Fruit fly (Drosophila melanogaster) whole organism, embryonic: ENCODE measurements around the gene Nf-YA.

ENCODE experiments used
- ATbp ChIP-seq: fragments of 200-800 bp; sonication (Bioruptor generic); optimal IDR thresholded peaks from 2 replicates; lab custom pipeline; 2017; ENCODE audit warnings: missing biosample characterization, mild to moderate bottlenecking, missing genetic modification characterization, missing genetic modification reagents
- Asciz ChIP-seq: fragments of 200-800 bp; sonication (Bioruptor generic); optimal IDR thresholded peaks from 2 replicates; lab custom pipeline; 2017; ENCODE audit warnings: missing biosample characterization, mild to moderate bottlenecking, missing genetic modification characterization, missing genetic modification reagents
- B-H1 ChIP-seq: fragments of 200-800 bp; sonication (Bioruptor generic); IDR thresholded peaks from 3 replicates; pipeline ENCODE4 v1.3.6; 2022; ENCODE audit warnings: missing biosample characterization, missing genetic modification characterization
- Blimp-1 ChIP-seq: fragments of 200-800 bp; sonication (Bioruptor generic); optimal IDR thresholded peaks from 3 replicates; lab custom pipeline; 2018; ENCODE audit warnings: missing biosample characterization, missing genetic modification characterization, mild to moderate bottlenecking, moderate library complexity, missing genetic modification reagents
- BtbVII ChIP-seq: fragments of 200-800 bp; sonication (Bioruptor generic); optimal IDR thresholded peaks from 3 replicates; lab custom pipeline; 2017; ENCODE audit warnings: missing biosample characterization, mild to moderate bottlenecking, missing genetic modification characterization
- CG12219 ChIP-seq: fragments of 200-800 bp; sonication (Bioruptor generic); optimal IDR thresholded peaks from 3 replicates; lab custom pipeline; 2018; ENCODE audit warnings: missing biosample characterization, mild to moderate bottlenecking, missing genetic modification characterization
- CG13424 ChIP-seq: fragments of 200-800 bp; sonication (Bioruptor generic); optimal IDR thresholded peaks from 2 replicates; lab custom pipeline; 2019; ENCODE audit warnings: missing biosample characterization, mild to moderate bottlenecking, missing genetic modification characterization, moderate library complexity
- CG14667 ChIP-seq: fragments of 200-800 bp; sonication (Bioruptor generic); IDR thresholded peaks from 2 replicates; pipeline ENCODE4 v1.3.6; 2022; ENCODE audit warnings: missing biosample characterization, missing genetic modification characterization
- CG14710 ChIP-seq: fragments of 200-800 bp; sonication (Bioruptor generic); optimal IDR thresholded peaks from 3 replicates; lab custom pipeline; 2019; ENCODE audit warnings: missing biosample characterization, mild to moderate bottlenecking, missing genetic modification characterization, moderate library complexity
- CG15269 ChIP-seq: fragments of 200-800 bp; sonication (Bioruptor generic); optimal IDR thresholded peaks from 2 replicates; lab custom pipeline; 2018; ENCODE audit warnings: missing biosample characterization, mild to moderate bottlenecking, missing genetic modification characterization, moderate library complexity
- CG16813 ChIP-seq: fragments of 200-800 bp; sonication (Bioruptor generic); IDR thresholded peaks from 3 replicates; pipeline ENCODE4 v1.3.6; 2022; ENCODE audit warnings: missing biosample characterization, missing genetic modification characterization; ENCODE audit not compliant: partially characterized antibody
- CG17385 ChIP-seq: fragments of 200-800 bp; sonication (Bioruptor generic); optimal IDR thresholded peaks from 3 replicates; lab custom pipeline; 2018; ENCODE audit warnings: missing biosample characterization, mild to moderate bottlenecking, missing genetic modification characterization
- CG18599 ChIP-seq: fragments of 200-800 bp; sonication (Bioruptor generic); optimal IDR thresholded peaks from 3 replicates; lab custom pipeline; 2017; ENCODE audit warnings: missing biosample characterization, missing genetic modification characterization, mild to moderate bottlenecking, moderate library complexity, missing genetic modification reagents
- CG2678 ChIP-seq: fragments of 200-800 bp; sonication (Bioruptor generic); optimal IDR thresholded peaks from 3 replicates; lab custom pipeline; 2019; ENCODE audit warnings: missing biosample characterization, mild to moderate bottlenecking, missing genetic modification characterization, moderate library complexity
- CG2712 ChIP-seq: fragments of 200-800 bp; optimal IDR thresholded peaks from 3 replicates; lab custom pipeline; 2019; ENCODE audit warnings: missing biosample characterization, mild to moderate bottlenecking, missing genetic modification characterization, moderate library complexity
- CG30403 ChIP-seq: fragments of 200-800 bp; sonication (Bioruptor generic); optimal IDR thresholded peaks from 3 replicates; lab custom pipeline; 2016; ENCODE audit warnings: missing biosample characterization, missing genetic modification characterization
- CG32532 ChIP-seq: fragments of 200-800 bp; sonication (Bioruptor generic); IDR thresholded peaks from 2 replicates; pipeline ENCODE4 v1.3.6; 2022; ENCODE audit warnings: missing biosample characterization, missing genetic modification characterization
- CG5953 ChIP-seq: fragments of 200-800 bp; sonication (Bioruptor generic); IDR thresholded peaks from 2 replicates; pipeline ENCODE4 v1.3.6; 2022; ENCODE audit warnings: missing biosample characterization, missing genetic modification characterization
- CG6654 ChIP-seq: fragments of 200-800 bp; sonication (Bioruptor generic); optimal IDR thresholded peaks from 2 replicates; lab custom pipeline; 2017; ENCODE audit warnings: missing biosample characterization, mild to moderate bottlenecking, missing genetic modification characterization
- CG7745 ChIP-seq: fragments of 200-800 bp; sonication (Bioruptor generic); optimal IDR thresholded peaks from 2 replicates; lab custom pipeline; 2018; ENCODE audit warnings: missing biosample characterization, mild to moderate bottlenecking, missing genetic modification characterization, moderate library complexity
- GATAe ChIP-seq: fragments of 200-800 bp; sonication (Bioruptor generic); conservative IDR thresholded peaks from 2 replicates; pipeline ENCODE4 v1.3.6; 2022; ENCODE audit warnings: missing biosample characterization, missing genetic modification characterization
- Hr51 ChIP-seq, 2 experiments: fragments of 200-800 bp; sonication (Bioruptor generic); optimal IDR thresholded peaks; 2 replicates in 1 of 2; 3 replicates in 1 of 2; lab custom pipeline; 2016 to 2018; ENCODE audit warnings: missing biosample characterization in 2 of 2, missing genetic modification characterization in 2 of 2, mild to moderate bottlenecking in 1 of 2, moderate library complexity in 1 of 2
- Myb ChIP-seq: fragments of 200-800 bp; sonication (Bioruptor generic); optimal IDR thresholded peaks from 2 replicates; lab custom pipeline; 2016; ENCODE audit warnings: missing biosample characterization, missing genetic modification characterization
- NK7.1 ChIP-seq: fragments of 200-800 bp; sonication (Bioruptor generic); optimal IDR thresholded peaks from 3 replicates; lab custom pipeline; 2016; ENCODE audit warnings: missing biosample characterization, missing genetic modification characterization
- Oli ChIP-seq: fragments of 200-800 bp; sonication (Bioruptor generic); optimal IDR thresholded peaks from 2 replicates; lab custom pipeline; 2018; ENCODE audit warnings: missing biosample characterization, mild to moderate bottlenecking, missing genetic modification characterization, moderate library complexity
- Pdp1 ChIP-seq, 2 experiments: fragments of 200-800 bp; sonication (Bioruptor generic); optimal IDR thresholded peaks; 3 replicates each; lab custom pipeline; 2016; ENCODE audit warnings: missing biosample characterization in 2 of 2, missing genetic modification characterization in 2 of 2, mild to moderate bottlenecking in 1 of 2, moderate library complexity in 1 of 2
- Sox102F ChIP-seq: fragments of 200-800 bp; sonication (Bioruptor generic); optimal IDR thresholded peaks from 2 replicates; lab custom pipeline; 2018; ENCODE audit warnings: missing biosample characterization, mild to moderate bottlenecking, missing genetic modification characterization, moderate library complexity
- Spps ChIP-seq: fragments of 200-800 bp; sonication (Bioruptor generic); optimal IDR thresholded peaks from 2 replicates; lab custom pipeline; 2018; ENCODE audit warnings: missing biosample characterization, mild to moderate bottlenecking, missing genetic modification characterization
- Ssrp ChIP-seq: fragments of 200-800 bp; sonication (Bioruptor generic); optimal IDR thresholded peaks from 2 replicates; lab custom pipeline; 2018; ENCODE audit warnings: missing biosample characterization, mild to moderate bottlenecking, missing genetic modification characterization, moderate library complexity
- dmrt99B ChIP-seq: fragments of 200-800 bp; sonication (Bioruptor generic); optimal IDR thresholded peaks from 2 replicates; lab custom pipeline; 2018; ENCODE audit warnings: missing biosample characterization, mild to moderate bottlenecking, missing genetic modification characterization, moderate library complexity
- gcm ChIP-seq: fragments of 200-800 bp; sonication (Bioruptor generic); optimal IDR thresholded peaks from 2 replicates; lab custom pipeline; 2019; ENCODE audit warnings: missing biosample characterization, mild to moderate bottlenecking, missing genetic modification characterization, moderate library complexity
- gem ChIP-seq: fragments of 200-800 bp; sonication (Bioruptor generic); optimal IDR thresholded peaks from 2 replicates; lab custom pipeline; 2019; ENCODE audit warnings: missing biosample characterization, mild to moderate bottlenecking, missing genetic modification characterization, moderate library complexity
- gfzf ChIP-seq: fragments of 200-800 bp; sonication (Bioruptor generic); optimal IDR thresholded peaks from 2 replicates; lab custom pipeline; 2016; ENCODE audit warnings: missing biosample characterization, mild to moderate bottlenecking, missing genetic modification characterization, moderate library complexity
- ham ChIP-seq: fragments of 200-800 bp; sonication (Bioruptor generic); IDR thresholded peaks from 2 replicates; pipeline ENCODE4 v1.3.6; 2022; ENCODE audit warnings: missing biosample characterization, missing genetic modification characterization
- hkb ChIP-seq, 2 experiments: fragments of 200-800 bp in 1 of 2; fragments of >200 bp in 1 of 2; sonication (Bioruptor generic) in 1 of 2; IDR thresholded peaks in 1 of 2; optimal IDR thresholded peaks in 1 of 2; 2 replicates each; pipeline versions ENCODE4 v1.3.6 to Lab custom; 2017 to 2022; ENCODE audit warnings: missing biosample characterization in 1 of 2, missing genetic modification characterization in 1 of 2
- lab ChIP-seq: fragments of 200-800 bp; sonication (Bioruptor generic); optimal IDR thresholded peaks from 3 replicates; lab custom pipeline; 2017; ENCODE audit warnings: missing biosample characterization, missing genetic modification characterization, mild to moderate bottlenecking, moderate library complexity, missing genetic modification reagents
- pb ChIP-seq: fragments of 200-800 bp; sonication (Bioruptor generic); optimal IDR thresholded peaks from 3 replicates; lab custom pipeline; 2016; ENCODE audit warnings: missing biosample characterization, missing genetic modification characterization
- phol ChIP-seq: fragments of 200-800 bp; sonication (Bioruptor generic); optimal IDR thresholded peaks from 3 replicates; lab custom pipeline; 2018; ENCODE audit warnings: missing biosample characterization, mild to moderate bottlenecking, missing genetic modification characterization, moderate library complexity
- pita ChIP-seq: fragments of 200-800 bp; sonication (Bioruptor generic); optimal IDR thresholded peaks from 2 replicates; lab custom pipeline; 2017; ENCODE audit warnings: missing biosample characterization, mild to moderate bottlenecking, missing genetic modification characterization
- pzg ChIP-seq: fragments of 200-800 bp; sonication (Bioruptor generic); optimal IDR thresholded peaks from 3 replicates; lab custom pipeline; 2018; ENCODE audit warnings: missing biosample characterization, mild to moderate bottlenecking, missing genetic modification characterization, moderate library complexity
- ro ChIP-seq: fragments of 200-800 bp; sonication (Bioruptor generic); IDR thresholded peaks from 2 replicates; pipeline ENCODE4 v1.3.6; 2022; ENCODE audit warnings: missing biosample characterization, missing genetic modification characterization
- sens ChIP-seq: fragments of 200-800 bp; sonication (Bioruptor generic); peaks from one replicate; lab custom pipeline; 2016; ENCODE audit warnings: missing biosample characterization, missing genetic modification characterization
- so ChIP-seq: fragments of 200-800 bp; sonication (Bioruptor generic); IDR thresholded peaks from 3 replicates; pipeline ENCODE4 v1.3.6; 2022; ENCODE audit warnings: missing biosample characterization, missing genetic modification characterization
- sqz ChIP-seq: fragments of 200-800 bp; sonication (Bioruptor generic); optimal IDR thresholded peaks from 3 replicates; lab custom pipeline; 2018; ENCODE audit warnings: missing biosample characterization, mild to moderate bottlenecking, missing genetic modification characterization
- sr ChIP-seq: fragments of 200-800 bp; sonication (Bioruptor generic); IDR thresholded peaks from 3 replicates; pipeline ENCODE4 v1.3.6; 2022; ENCODE audit warnings: missing biosample characterization, missing genetic modification characterization
- stwl ChIP-seq: fragments of 200-800 bp; sonication (Bioruptor generic); optimal IDR thresholded peaks from 3 replicates; lab custom pipeline; 2018; ENCODE audit warnings: missing biosample characterization, mild to moderate bottlenecking, missing genetic modification characterization, moderate library complexity
- tin ChIP-seq: fragments of 200-800 bp; sonication (Bioruptor generic); optimal IDR thresholded peaks from 3 replicates; lab custom pipeline; 2016; ENCODE audit warnings: missing biosample characterization, missing genetic modification characterization
- vfl ChIP-seq: fragments of 200-800 bp; sonication (Bioruptor generic); optimal IDR thresholded peaks from 2 replicates; lab custom pipeline; 2016; ENCODE audit warnings: missing biosample characterization, missing genetic modification characterization

The Nf-YA gene

DNA sequence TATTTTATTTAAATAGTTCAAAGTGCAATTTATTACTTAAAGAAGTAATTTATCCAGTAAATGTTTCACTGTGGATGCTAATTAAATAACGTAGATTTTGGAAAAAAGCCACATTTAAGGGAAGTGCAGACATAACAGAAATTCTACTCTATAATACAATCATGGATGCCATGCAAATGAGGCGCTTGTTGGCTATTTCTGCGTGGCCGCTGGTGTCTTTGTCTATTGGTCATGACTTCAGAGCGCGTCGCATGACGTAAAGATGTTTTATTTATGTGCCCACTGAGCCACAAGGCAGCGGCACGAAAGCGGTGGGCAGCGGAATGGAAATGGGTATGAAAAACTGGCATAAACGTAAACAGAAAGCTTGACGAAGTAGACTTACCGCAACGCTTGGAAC is 16.2 kb downstream of the Nf-YA start (continued):
- TF ChIP-seq Blimp-1 (GFP tag; lab: Kevin White, UChicago), result peak; percentile 9
- peak; percentile 32 for TF ChIP-seq CG2678 (tag; lab: Kevin White, UChicago)
- TF ChIP-seq CG30403 (GFP tag; lab: Kevin White, UChicago), result peak; percentile 29
- no peak for TF ChIP-seq pzg (GFP tag; lab: Kevin White, UChicago)
- peak; percentile 28 for TF ChIP-seq CG13424 (tag; lab: Kevin White, UChicago)
- TF ChIP-seq Hr51 (GFP tag; optimal IDR thresholded peaks at IDR 0.05; lab: Kevin White, UChicago), result peak in 1 of 2 experiments; percentile 40
- TF ChIP-seq CG32532, result peak; percentile 16; the same call in 1 of the 2 replicates
- no peak for TF ChIP-seq ro (GFP tag; lab: Robert Waterston, UW)
- peak; percentile 61 for TF ChIP-seq sens (GFP tag; lab: Kevin White, UChicago)
- TF ChIP-seq Spps (tag; lab: Kevin White, UChicago), result no peak
- TF ChIP-seq gem (tag; lab: Kevin White, UChicago), result peak; percentile 47
- no peak for TF ChIP-seq sqz (GFP tag; lab: Kevin White, UChicago)
- peak; percentile 22 for TF ChIP-seq CG2712 (tag; lab: Kevin White, UChicago)
- TF ChIP-seq CG7745, result no peak
- TF ChIP-seq CG5953 (GFP tag; lab: Robert Waterston, UW), result no peak
- TF ChIP-seq so (GFP tag; lab: Robert Waterston, UW), result no peak
- no peak for TF ChIP-seq CG16813 (GFP tag; lab: Robert Waterston, UW)
- peak; percentile 32 for TF ChIP-seq Sox102F (GFP tag; lab: Kevin White, UChicago)
- no peak for TF ChIP-seq CG14710 (tag; lab: Kevin White, UChicago)
- no peak for TF ChIP-seq Myb (GFP tag; lab: Kevin White, UChicago)
- TF ChIP-seq CG12219 (GFP tag; lab: Kevin White, UChicago), result peak; percentile 32
- TF ChIP-seq pb, result no peak
- peak; percentile 21 for TF ChIP-seq Oli (tag; lab: Kevin White, UChicago)
- peak; percentile 16 for TF ChIP-seq phol (tag; lab: Kevin White, UChicago)
- TF ChIP-seq B-H1 (GFP tag; lab: Robert Waterston, UW), result no peak
- TF ChIP-seq tin (GFP tag; lab: Kevin White, UChicago), result peak; percentile 25
- TF ChIP-seq hkb (optimal IDR thresholded peaks at IDR 0.05; lab: Kevin White, UChicago), result no peak
- peak; percentile 10; the same call in 1 of the 2 replicates for TF ChIP-seq hkb (GFP tag; IDR thresholded peaks at IDR 0.05; lab: Robert Waterston, UW)
- peak; percentile 28 for TF ChIP-seq Ssrp (tag; lab: Kevin White, UChicago)
- TF ChIP-seq CG14667, result no peak
- TF ChIP-seq CG15269, result no peak
- peak; percentile 29 for TF ChIP-seq ATbp (GFP tag; lab: Kevin White, UChicago)
- TF ChIP-seq gcm (GFP tag; lab: Kevin White, UChicago), result no peak
- TF ChIP-seq vfl (GFP tag; lab: Kevin White, UChicago), result peak; percentile 12
- TF ChIP-seq ham (GFP tag; lab: Robert Waterston, UW), result no peak
- TF ChIP-seq NK7.1, result no peak
- peak in 1 of 2 experiments; percentile 73 for TF ChIP-seq Pdp1 (GFP tag; optimal IDR thresholded peaks at IDR 0.05; lab: Kevin White, UChicago)
- TF ChIP-seq CG17385, result peak; percentile 20
- TF ChIP-seq GATAe, result no peak
- no peak for TF ChIP-seq pita
- TF ChIP-seq Asciz (GFP tag; lab: Kevin White, UChicago), result peak; percentile 20
- peak; percentile 37 for TF ChIP-seq stwl (tag; lab: Kevin White, UChicago)
- no peak for TF ChIP-seq CG6654 (GFP tag; lab: Kevin White, UChicago)
- TF ChIP-seq CG18599, result peak; percentile 23
- no peak for TF ChIP-seq gfzf
- TF ChIP-seq BtbVII (GFP tag; lab: Kevin White, UChicago), result no peak
- peak; percentile 40 for TF ChIP-seq lab (GFP tag; lab: Kevin White, UChicago)
- peak; percentile 26 for TF ChIP-seq dmrt99B (tag; lab: Kevin White, UChicago)
- peak; percentile 19; the same call in 1 of the 3 replicates for TF ChIP-seq sr (GFP tag; lab: Robert Waterston, UW)
